Worm (Caenorhabditis elegans) whole organism, early embryonic: ENCODE data around the gene C25G4.3.
A peak's percentile ranks its signal among the peaks of the same experiment; 100 is the strongest.

ENCODE experiments used
- B0310.2 ChIP-seq: sonication (generic microtip); optimal IDR thresholded peaks from 2 replicates; lab custom pipeline; 2016; ENCODE audit warnings: mild to moderate bottlenecking, missing genetic modification characterization, missing compliant biosample characterization
- F13C5.2 ChIP-seq: sonication (generic microtip); optimal IDR thresholded peaks from 2 replicates; lab custom pipeline; 2017; ENCODE audit warnings: mild to moderate bottlenecking, missing genetic modification characterization, inconsistent platforms, missing compliant biosample characterization
- aly-1 ChIP-seq: sonication (generic microtip); optimal IDR thresholded peaks from 2 replicates; lab custom pipeline; 2016; ENCODE audit warnings: missing genetic modification characterization, missing compliant biosample characterization
- ama-1 ChIP-seq: fragments of 150-350 bp; optimal IDR thresholded peaks from 2 replicates; lab custom pipeline; 2014
- ceh-13 ChIP-seq: fragments of 200-800 bp; sonication (Bioruptor generic); optimal IDR thresholded peaks from 2 replicates; lab custom pipeline; 2018; ENCODE audit warnings: mild to moderate bottlenecking, missing genetic modification characterization, missing compliant biosample characterization
- ceh-36 ChIP-seq: sonication (generic microtip); optimal IDR thresholded peaks from 2 replicates; lab custom pipeline; 2016; ENCODE audit warnings: missing genetic modification characterization, inconsistent platforms, missing compliant biosample characterization
- ets-7 ChIP-seq: sonication (generic microtip); optimal IDR thresholded peaks from 2 replicates; lab custom pipeline; 2016; ENCODE audit warnings: missing genotype, missing genetic modification characterization, missing compliant biosample characterization
- flt-1 ChIP-seq: fragments of 200-800 bp; sonication (Bioruptor generic); IDR thresholded peaks from 2 replicates; pipeline ENCODE4 v1.3.6; 2022; ENCODE audit warnings: missing genetic modification characterization, missing compliant biosample characterization
- hmbx-1 ChIP-seq: sonication (generic microtip); optimal IDR thresholded peaks from 2 replicates; lab custom pipeline; 2016; ENCODE audit warnings: mild to moderate bottlenecking, missing genetic modification characterization, missing compliant biosample characterization
- hmg-4 ChIP-seq: fragments of 200-800 bp; sonication (Bioruptor generic); optimal IDR thresholded peaks from 2 replicates; lab custom pipeline; 2018; ENCODE audit warnings: mild to moderate bottlenecking, missing genetic modification characterization, missing compliant biosample characterization
- hnd-1 ChIP-seq: sonication (generic microtip); optimal IDR thresholded peaks from 2 replicates; lab custom pipeline; 2016; ENCODE audit warnings: missing genetic modification characterization, missing compliant biosample characterization
- pes-1 ChIP-seq: fragments of 200-800 bp; sonication (Bioruptor generic); IDR thresholded peaks from 2 replicates; pipeline ENCODE4 v1.3.6; 2022; ENCODE audit warnings: missing genetic modification reagents, missing genetic modification characterization, missing compliant biosample characterization
- scrt-1 ChIP-seq: fragments of 200-800 bp; sonication (Bioruptor generic); IDR thresholded peaks from 2 replicates; pipeline ENCODE4 v1.3.6; 2022; ENCODE audit warnings: missing genetic modification characterization, missing compliant biosample characterization
- sea-1 ChIP-seq: fragments of 200-800 bp; sonication (Bioruptor generic); conservative IDR thresholded peaks from 2 replicates; pipeline ENCODE4 v1.3.6; 2022; ENCODE audit warnings: missing genetic modification characterization, missing compliant biosample characterization
- tbx-11 ChIP-seq: fragments of 200-800 bp; sonication (Bioruptor generic); IDR thresholded peaks from 2 replicates; pipeline ENCODE4 v1.3.6; 2022; ENCODE audit warnings: missing genetic modification characterization, missing compliant biosample characterization
- tbx-37 ChIP-seq: fragments of 200-800 bp; sonication (Bioruptor generic); conservative IDR thresholded peaks from 2 replicates; pipeline ENCODE4 v1.3.6; 2022; ENCODE audit warnings: missing genetic modification reagents, missing genetic modification characterization, missing compliant biosample characterization
- tra-4 ChIP-seq: sonication (generic microtip); optimal IDR thresholded peaks from 2 replicates; lab custom pipeline; 2017; ENCODE audit warnings: missing genetic modification characterization, missing compliant biosample characterization

The C25G4.3 gene

DNA sequence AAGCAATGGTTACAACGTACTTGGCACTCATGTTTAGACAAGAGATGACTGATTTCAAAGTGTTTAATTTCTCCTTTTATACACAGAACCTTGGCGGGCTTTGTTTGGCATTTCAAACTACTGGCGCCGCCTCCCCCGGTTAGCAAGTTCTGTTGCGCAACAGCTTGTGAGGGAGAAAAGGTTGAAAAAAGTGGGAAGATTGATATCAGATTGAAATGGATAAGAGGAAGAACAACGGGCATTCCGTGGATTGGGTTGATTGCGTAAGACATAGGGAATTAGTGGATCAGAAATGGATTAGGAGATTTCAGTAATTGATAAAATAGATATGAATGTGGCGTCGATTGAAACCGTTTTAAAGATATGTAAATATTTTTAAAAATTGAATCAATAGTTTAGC, 17.2 kb downstream of the C25G4.3 start, which contains the start of gene col-130:
Gene col-130, minus strand, starts transcription at position 50 of the 400 bp plus-strand sequence.
- no peak for TF ChIP-seq flt-1
- TF ChIP-seq ceh-36: no peak
- no peak for TF ChIP-seq hmbx-1 (tag; lab: Kevin White, UChicago)
- TF ChIP-seq hmg-4 (GFP tag; lab: Kevin White, UChicago): no peak
- no peak for TF ChIP-seq tra-4 (tag; lab: Kevin White, UChicago)
- TF ChIP-seq pes-1 (GFP tag; lab: Robert Waterston, UW): no peak
- TF ChIP-seq B0310.2: no peak
- no peak for TF ChIP-seq tbx-37 (GFP tag; lab: Robert Waterston, UW)
- TF ChIP-seq ets-7: no peak
- TF ChIP-seq ceh-13: no peak
- no peak for TF ChIP-seq sea-1 (GFP tag; lab: Robert Waterston, UW)
- TF ChIP-seq ama-1 (lab: Kevin White, UChicago): no peak
- no peak for TF ChIP-seq scrt-1 (GFP tag; lab: Robert Waterston, UW)
- no peak for TF ChIP-seq F13C5.2 (tag; lab: Kevin White, UChicago)
- no peak for TF ChIP-seq hnd-1 (tag; lab: Kevin White, UChicago)
- TF ChIP-seq tbx-11 (GFP tag; lab: Robert Waterston, UW): no peak

DNA sequence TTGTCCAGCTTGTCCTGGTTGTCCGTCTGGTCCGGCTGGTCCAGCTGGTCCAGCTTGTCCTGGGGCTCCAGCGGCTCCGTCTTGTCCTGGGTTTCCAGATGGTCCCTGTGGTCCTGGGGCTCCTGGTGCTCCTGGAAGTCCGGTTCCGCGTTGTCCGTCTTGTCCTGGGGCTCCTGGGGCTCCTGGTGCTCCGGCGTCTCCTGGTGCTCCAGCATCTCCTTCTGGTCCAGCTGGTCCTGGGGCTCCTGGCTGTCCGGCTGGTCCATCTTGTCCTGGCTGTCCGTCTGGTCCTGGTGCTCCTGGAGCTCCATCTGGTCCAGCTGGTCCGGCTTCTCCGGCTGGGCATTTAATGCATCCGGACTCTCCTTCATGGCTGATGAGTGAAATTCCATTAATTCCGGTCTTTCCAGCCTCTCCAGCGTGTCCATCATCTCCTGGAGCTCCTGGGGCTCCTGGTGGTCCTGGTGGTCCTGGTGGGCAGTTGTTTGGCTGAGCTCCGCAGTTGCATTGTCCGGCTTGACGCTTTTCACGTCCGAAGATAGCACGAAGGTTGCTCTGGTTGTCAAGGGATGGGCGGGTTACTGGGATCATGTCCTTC, 17.9 kb downstream of the C25G4.3 start:
- TF ChIP-seq aly-1 (tag; lab: Kevin White, UChicago): no peak
- no peak for TF ChIP-seq ama-1 (lab: Kevin White, UChicago)
- no peak for TF ChIP-seq sea-1 (GFP tag; lab: Robert Waterston, UW)

DNA sequence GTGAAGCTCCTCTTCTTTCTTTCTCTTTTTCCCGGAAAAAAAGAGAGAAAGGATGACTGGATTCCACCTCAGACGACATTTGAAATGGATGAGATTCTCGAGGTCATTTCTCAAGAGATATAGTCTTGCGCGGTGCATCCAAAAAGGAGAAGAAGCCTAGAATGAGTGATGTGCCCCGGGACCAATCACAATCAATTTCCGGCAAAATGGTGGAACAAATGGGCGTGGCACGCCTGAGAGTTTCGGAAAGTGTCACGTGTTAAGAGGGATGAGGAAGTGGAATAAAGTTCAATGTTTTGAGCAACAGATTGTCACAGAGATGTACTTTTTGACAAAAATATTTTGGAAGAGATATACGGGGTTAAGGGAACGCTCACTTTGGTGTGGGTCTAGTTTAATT, 20.1 kb downstream of the C25G4.3 start:
- TF ChIP-seq F13C5.2 (tag; lab: Kevin White, UChicago) (no peak), ceh-36 (no peak), flt-1 (no peak), pes-1 (GFP tag; lab: Robert Waterston, UW) (no peak), sea-1 (GFP tag; lab: Robert Waterston, UW) (no peak), ama-1 (lab: Kevin White, UChicago) (no peak), tbx-11 (GFP tag; lab: Robert Waterston, UW) (no peak), B0310.2 (no peak), tbx-37 (GFP tag; lab: Robert Waterston, UW) (no peak)

DNA sequence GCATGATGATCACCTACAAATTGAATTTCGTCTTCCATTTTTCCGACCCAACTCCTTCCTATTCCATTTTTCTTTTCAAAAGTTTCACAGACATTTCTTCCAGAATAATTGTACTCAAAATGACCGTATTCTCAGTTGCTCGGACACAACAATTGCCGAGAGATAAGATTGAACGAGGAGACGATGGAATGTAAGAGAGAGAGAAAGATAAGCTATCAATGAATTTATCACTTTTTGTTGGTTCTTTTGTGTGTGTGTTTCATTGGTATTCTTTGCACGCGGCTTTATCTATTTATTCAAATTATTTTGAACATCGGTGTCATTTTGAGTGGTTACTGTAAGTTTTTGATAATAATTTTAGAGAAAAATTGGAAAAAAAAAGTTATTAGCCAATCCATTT, 25.2 kb downstream of the C25G4.3 start, which contains the start of gene ugt-65:
Gene ugt-65, plus strand, starts transcription at position 229 of the 400 bp plus-strand sequence.
- TF ChIP-seq ceh-36 (no peak), tra-4 (tag; lab: Kevin White, UChicago) (no peak), scrt-1 (GFP tag; lab: Robert Waterston, UW) (no peak), hnd-1 (tag; lab: Kevin White, UChicago) (no peak), ets-7 (no peak), sea-1 (GFP tag; lab: Robert Waterston, UW) (no peak), hmg-4 (GFP tag; lab: Kevin White, UChicago) (no peak), hmbx-1 (tag; lab: Kevin White, UChicago) (no peak), B0310.2 (no peak), pes-1 (GFP tag; lab: Robert Waterston, UW) (no peak), tbx-11 (GFP tag; lab: Robert Waterston, UW) (no peak), aly-1 (tag; lab: Kevin White, UChicago) (no peak), ama-1 (lab: Kevin White, UChicago) (no peak), tbx-37 (GFP tag; lab: Robert Waterston, UW) (no peak), flt-1 (no peak), ceh-13 (no peak), F13C5.2 (tag; lab: Kevin White, UChicago) (no peak)

DNA sequence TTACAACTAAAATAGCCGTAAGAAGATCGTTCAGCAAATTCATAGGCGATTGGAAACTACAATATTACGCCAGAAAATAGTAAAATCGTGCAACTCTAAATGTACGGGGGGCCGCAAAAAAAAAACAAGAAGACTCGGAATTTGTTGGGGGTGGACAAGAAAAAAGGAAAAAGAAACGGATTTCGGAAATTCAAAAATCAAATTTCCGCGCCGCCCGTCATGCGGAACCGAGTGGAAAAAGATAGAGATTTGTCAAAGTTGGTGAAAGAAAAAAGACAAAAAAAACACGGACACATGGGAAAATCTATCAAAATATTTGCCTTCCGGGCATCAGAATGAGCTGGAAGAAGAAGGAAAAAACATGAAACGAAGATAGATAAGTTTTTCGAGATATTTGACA, 26.4 kb downstream of the C25G4.3 start:
- TF ChIP-seq aly-1 (tag; lab: Kevin White, UChicago) (no peak), ceh-36 (no peak), ceh-13 (no peak), flt-1 (no peak), scrt-1 (GFP tag; lab: Robert Waterston, UW) (no peak)

DNA sequence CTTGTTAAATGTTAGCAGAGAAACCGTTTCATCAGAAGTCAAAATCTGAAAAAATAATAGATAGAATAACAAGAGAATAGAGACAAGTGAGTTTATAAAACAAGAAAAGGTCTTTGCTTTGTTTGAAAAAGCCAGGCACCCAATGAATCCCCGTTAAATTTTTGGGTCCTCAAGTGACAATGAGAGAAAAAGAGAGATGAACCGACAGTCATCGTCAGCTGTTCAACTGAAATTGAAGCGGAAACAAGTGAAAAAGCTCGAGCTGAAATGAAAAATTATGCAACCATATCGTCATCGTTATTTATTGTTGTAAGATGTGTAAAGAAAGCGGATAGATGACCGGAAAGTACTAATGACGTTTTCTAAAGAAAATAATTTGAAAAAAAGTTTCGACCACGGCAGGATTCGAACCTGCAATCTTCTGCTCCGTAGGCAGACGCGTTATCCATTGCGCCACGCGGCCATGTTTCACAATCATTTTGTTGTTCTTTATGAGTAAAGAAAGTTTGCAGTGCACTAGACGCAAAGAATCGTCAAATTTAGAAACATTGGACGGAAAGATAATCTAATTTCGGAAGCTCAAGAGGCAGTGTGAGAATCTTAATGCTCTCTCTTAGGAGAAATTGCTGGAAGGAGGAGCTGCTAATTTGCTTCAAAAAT, 28.0 kb downstream of the C25G4.3 start, which contains the start of gene F08G5.3:
Gene F08G5.3, minus strand, starts transcription at position 51 of the 660 bp plus-strand sequence.
- TF ChIP-seq aly-1 (tag; lab: Kevin White, UChicago) (no peak), flt-1 (peak; percentile 43; the same call in 1 of the 2 replicates), tra-4 (tag; lab: Kevin White, UChicago) (no peak), pes-1 (GFP tag; lab: Robert Waterston, UW) (peak; percentile 77), ceh-36 (no peak), F13C5.2 (tag; lab: Kevin White, UChicago) (peak; percentile 0), hnd-1 (tag; lab: Kevin White, UChicago) (no peak), tbx-37 (GFP tag; lab: Robert Waterston, UW) (0 out of 2 replicates have a peak, but pooled peaks have one; percentile 15), B0310.2 (no peak), hmbx-1 (tag; lab: Kevin White, UChicago) (no peak), scrt-1 (GFP tag; lab: Robert Waterston, UW) (peak; percentile 57; the same call in 1 of the 2 replicates), ets-7 (no peak), ama-1 (lab: Kevin White, UChicago) (no peak), hmg-4 (GFP tag; lab: Kevin White, UChicago) (no peak), tbx-11 (GFP tag; lab: Robert Waterston, UW) (no peak), sea-1 (GFP tag; lab: Robert Waterston, UW) (0 out of 2 replicates have a peak, but pooled peaks have one; percentile 9), ceh-13 (no peak)
